Fruit fly (Drosophila melanogaster) whole organism, pupa: Measurements from ENCODE around the gene CG6574.

Experiments used
- CG15710 ChIP-seq: fragments of 200-800 bp; sonication (Bioruptor generic); optimal IDR thresholded peaks from 2 replicates; lab custom pipeline; 2018; ENCODE audit warnings: missing biosample characterization, mild to moderate bottlenecking, missing genetic modification characterization, moderate library complexity
- CG17806 ChIP-seq: fragments of 200-800 bp; sonication (Bioruptor generic); optimal IDR thresholded peaks from 2 replicates; lab custom pipeline; 2018; ENCODE audit warnings: missing biosample characterization, mild to moderate bottlenecking, missing genetic modification characterization, moderate library complexity
- Pif1B ChIP-seq: fragments of 200-800 bp; sonication (Bioruptor generic); optimal IDR thresholded peaks from 3 replicates; lab custom pipeline; 2016; ENCODE audit warnings: missing biosample characterization, missing genetic modification characterization
- fd96Ca ChIP-seq: fragments of 200-800 bp; sonication (Bioruptor generic); IDR thresholded peaks from 3 replicates; pipeline ENCODE4 v1.3.6; 2022; ENCODE audit warnings: missing biosample characterization, missing genetic modification characterization

- TF ChIP-seq fd96Ca (GFP tag; lab: Robert Waterston, UW), result peak; percentile 54; the same call in 2 of the 3 replicates
- TF ChIP-seq CG15710, result no peak
- peak; percentile 54 for TF ChIP-seq Pif1B (GFP tag; lab: Kevin White, UChicago)
- no peak for TF ChIP-seq CG17806
Observed at dm6 chr3R:10826796-10827524, 35.8 kb downstream of the CG6574 start, which contains the start of gene Cad86C.
